Fruit fly (Drosophila melanogaster): Measurements from ENCODE around the gene CG31910.

- TF ChIP-seq cic (GFP tag; optimal IDR thresholded peaks at IDR 0.05) (no peak), CG5204 (GFP tag; optimal IDR thresholded peaks at IDR 0.05) (no peak), pad (GFP tag; optimal IDR thresholded peaks at IDR 0.05) (no peak), CG7101 (tag; optimal IDR thresholded peaks at IDR 0.05) (no peak), CG33017 (tag; optimal IDR thresholded peaks at IDR 0.05) (no peak), Hr96 (GFP tag; optimal IDR thresholded peaks at IDR 0.05) (no peak), bab1 (GFP tag; optimal IDR thresholded peaks at IDR 0.05) (no peak), kay (GFP tag; ENCODE audit: borderline replicate concordance) (no peak), CG1620 (GFP tag; optimal IDR thresholded peaks at IDR 0.05) (no peak), toe (GFP tag; optimal IDR thresholded peaks at IDR 0.05) (no peak), Crg-1 (GFP tag; optimal IDR thresholded peaks at IDR 0.05) (no peak), Mnt (GFP tag; optimal IDR thresholded peaks at IDR 0.05) (no peak), tj (GFP tag; optimal IDR thresholded peaks at IDR 0.05) (no peak), Clk (GFP tag; optimal IDR thresholded peaks at IDR 0.05) (no peak)
Observed at dm6 chr2L:6759528-6759927, 14.1 kb upstream of the CG31910 start, which contains the start of gene CG11322.
